Worm (Caenorhabditis elegans) whole organism, young adult: ENCODE results near the gene F59A6.11.

Source experiments
- C06A6.2 ChIP-seq: fragments of 200-800 bp; sonication (Bioruptor generic); conservative IDR thresholded peaks from 2 replicates; pipeline ENCODE4 v1.3.6; 2022; ENCODE audit warnings: missing genetic modification characterization, missing compliant biosample characterization
- C17E4.6 ChIP-seq: fragments of 200-800 bp; sonication (Bioruptor generic); IDR thresholded peaks from 2 replicates; pipeline ENCODE4 v1.3.6; 2022; ENCODE audit warnings: missing genetic modification reagents, missing genetic modification characterization, missing compliant biosample characterization
- D2030.7 ChIP-seq: fragments of 200-800 bp; sonication (Bioruptor generic); IDR thresholded peaks from 2 replicates; pipeline ENCODE4 v1.3.6; 2022; ENCODE audit warnings: missing genetic modification reagents, missing genetic modification characterization, missing compliant biosample characterization
- F33H1.4 ChIP-seq: fragments of 200-800 bp; sonication (Bioruptor generic); IDR thresholded peaks from 2 replicates; pipeline ENCODE4 v1.3.6; 2022; ENCODE audit warnings: missing genetic modification reagents, missing genetic modification characterization, missing compliant biosample characterization
- F37B4.10 ChIP-seq: fragments of 200-800 bp; sonication (Bioruptor generic); IDR thresholded peaks from 2 replicates; pipeline ENCODE4 v1.3.6; 2022; ENCODE audit warnings: missing genetic modification characterization, missing compliant biosample characterization
- F39B2.1 ChIP-seq: fragments of 200-800 bp; sonication (Bioruptor generic); IDR thresholded peaks from 2 replicates; pipeline ENCODE4 v1.3.6; 2022; ENCODE audit warnings: missing genetic modification reagents, missing genetic modification characterization, missing compliant biosample characterization
- F57C9.4 ChIP-seq: sonication (generic microtip); optimal IDR thresholded peaks from 2 replicates; lab custom pipeline; 2017; ENCODE audit warnings: mild to moderate bottlenecking, missing genetic modification characterization, missing compliant biosample characterization
- K12H6.12 ChIP-seq: fragments of 200-800 bp; sonication (Bioruptor generic); optimal IDR thresholded peaks from 2 replicates; lab custom pipeline; 2018; ENCODE audit warnings: mild to moderate bottlenecking, missing genetic modification characterization, missing compliant biosample characterization
- T26A5.8 ChIP-seq: sonication (generic microtip); optimal IDR thresholded peaks from 2 replicates; lab custom pipeline; 2016; ENCODE audit warnings: missing genetic modification characterization, missing compliant biosample characterization
- Y95B8A.8 ChIP-seq: fragments of 200-800 bp; sonication (Bioruptor generic); IDR thresholded peaks from 2 replicates; pipeline ENCODE4 v1.3.6; 2022; ENCODE audit warnings: missing genetic modification reagents, missing genetic modification characterization, missing compliant biosample characterization
- aptf-3 ChIP-seq: fragments of 200-800 bp; sonication (Bioruptor generic); IDR thresholded peaks from 2 replicates; pipeline ENCODE4 v1.3.6; 2022; ENCODE audit warnings: missing genetic modification characterization, missing compliant biosample characterization
- atf-7 ChIP-seq: sonication (generic microtip); optimal IDR thresholded peaks from 2 replicates; lab custom pipeline; 2017; ENCODE audit warnings: mild to moderate bottlenecking, missing genetic modification characterization, missing compliant biosample characterization
- attf-6 ChIP-seq: fragments of 200-800 bp; sonication (Bioruptor generic); IDR thresholded peaks from 2 replicates; pipeline ENCODE4 v1.3.6; 2022; ENCODE audit warnings: missing genetic modification reagents, missing genetic modification characterization, missing compliant biosample characterization
- bed-1 ChIP-seq: fragments of 200-800 bp; sonication (Bioruptor generic); IDR thresholded peaks from 2 replicates; pipeline ENCODE4 v1.3.6; 2022; ENCODE audit warnings: missing genetic modification reagents, missing genetic modification characterization, missing compliant biosample characterization
- bed-2 ChIP-seq: fragments of 200-800 bp; sonication (Bioruptor generic); IDR thresholded peaks from 2 replicates; pipeline ENCODE4 v1.3.6; 2022; ENCODE audit warnings: missing genetic modification reagents, missing genetic modification characterization, missing compliant biosample characterization
- ccch-3 ChIP-seq: fragments of 200-800 bp; sonication (Bioruptor generic); optimal IDR thresholded peaks from 2 replicates; lab custom pipeline; 2018; ENCODE audit warnings: mild to moderate bottlenecking, missing genetic modification characterization, missing compliant biosample characterization
- cebp-1 ChIP-seq, 2 experiments: fragments of 200-800 bp in 1 of 2; sonication (Bioruptor generic) in 1 of 2; sonication (generic microtip) in 1 of 2; IDR thresholded peaks in 1 of 2; optimal IDR thresholded peaks in 1 of 2; 2 replicates each; pipeline versions ENCODE4 v1.3.6 to Lab custom; 2017 to 2022; ENCODE audit warnings: missing compliant biosample characterization in 2 of 2, missing genetic modification characterization in 2 of 2, mild to moderate bottlenecking in 1 of 2, missing genetic modification reagents in 1 of 2, moderate library complexity in 1 of 2
- ceh-27 ChIP-seq: fragments of 200-800 bp; sonication (Bioruptor generic); optimal IDR thresholded peaks from 2 replicates; lab custom pipeline; 2018; ENCODE audit warnings: mild to moderate bottlenecking, missing genetic modification characterization, moderate library complexity, missing compliant biosample characterization
- ceh-40 ChIP-seq: fragments of 200-800 bp; sonication (Bioruptor generic); IDR thresholded peaks from 2 replicates; pipeline ENCODE4 v1.3.6; 2022; ENCODE audit warnings: missing genetic modification characterization, missing compliant biosample characterization
- ceh-58 ChIP-seq: fragments of 200-800 bp; sonication (Bioruptor generic); IDR thresholded peaks from 2 replicates; pipeline ENCODE4 v1.3.6; 2022; ENCODE audit warnings: missing genetic modification characterization, missing compliant biosample characterization
- ceh-79 ChIP-seq: sonication (generic microtip); optimal IDR thresholded peaks from 2 replicates; lab custom pipeline; 2017; ENCODE audit warnings: mild to moderate bottlenecking, missing genetic modification characterization, missing compliant biosample characterization
- ceh-91 ChIP-seq: fragments of 200-800 bp; sonication (Bioruptor generic); IDR thresholded peaks from 2 replicates; pipeline ENCODE4 v1.3.6; 2022; ENCODE audit warnings: missing genetic modification reagents, missing genetic modification characterization, missing compliant biosample characterization
- die-1 ChIP-seq: sonication (generic microtip); optimal IDR thresholded peaks from 2 replicates; lab custom pipeline; 2016; ENCODE audit warnings: missing genotype, mild to moderate bottlenecking, missing genetic modification characterization, missing compliant biosample characterization
- dpl-1 ChIP-seq: fragments of 150-350 bp; optimal IDR thresholded peaks from 2 replicates; lab custom pipeline; 2014; ENCODE audit warnings: missing biosample characterization, missing genetic modification reagents, missing genetic modification characterization
- egl-44 ChIP-seq: fragments of 200-800 bp; sonication (Bioruptor generic); IDR thresholded peaks from 2 replicates; pipeline ENCODE4 v1.3.6; 2022; ENCODE audit warnings: missing genetic modification reagents, missing genetic modification characterization, missing compliant biosample characterization
- lag-1 ChIP-seq: fragments of 200-800 bp; sonication (Bioruptor generic); IDR thresholded peaks from 2 replicates; pipeline ENCODE4 v1.3.6; 2022; ENCODE audit warnings: missing genetic modification reagents, missing genetic modification characterization, missing compliant biosample characterization
- madf-3 ChIP-seq: fragments of 200-800 bp; sonication (Bioruptor generic); IDR thresholded peaks from 2 replicates; pipeline ENCODE4 v1.3.6; 2022; ENCODE audit warnings: missing genetic modification reagents, missing genetic modification characterization, missing compliant biosample characterization
- mel-28 ChIP-seq: sonication (generic microtip); optimal IDR thresholded peaks from 2 replicates; lab custom pipeline; 2016; ENCODE audit warnings: borderline replicate concordance, mild to moderate bottlenecking, missing genetic modification characterization, missing compliant biosample characterization
- rpc-1 ChIP-seq, 2 experiments: fragments of 150-350 bp in 1 of 2; sonication (generic microtip) in 1 of 2; optimal IDR thresholded peaks; 2 replicates each; lab custom pipeline; 2014 to 2018; ENCODE audit warnings: missing biosample characterization in 1 of 2, missing genetic modification characterization in 1 of 2, missing genetic modification reagents in 1 of 2, missing genotype in 1 of 2
- snpc-1.3 ChIP-seq: sonication (generic microtip); optimal IDR thresholded peaks from 2 replicates; lab custom pipeline; 2017; ENCODE audit warnings: missing genetic modification characterization, mild to moderate bottlenecking, missing compliant biosample characterization, antibody characterized with exemption, moderate library complexity, missing genotype, missing genetic modification reagents; ENCODE audit not compliant: insufficient read depth
- zim-3 ChIP-seq: sonication (generic microtip); optimal IDR thresholded peaks from 2 replicates; lab custom pipeline; 2017; ENCODE audit warnings: mild to moderate bottlenecking, missing genetic modification characterization, moderate library complexity, missing compliant biosample characterization
- ztf-25 ChIP-seq: fragments of 200-800 bp; sonication (Bioruptor generic); IDR thresholded peaks from 2 replicates; pipeline ENCODE4 v1.3.6; 2022; ENCODE audit warnings: missing genetic modification reagents, missing genetic modification characterization, missing compliant biosample characterization

The F59A6.11 gene

ce11 chrII:4992977-4993376 lies 5.6 kb downstream of the F59A6.11 start, which contains the start of gene pigb-1:
TSS of gene pigb-1 (minus strand) at chrII:4993077.
- no peak for TF ChIP-seq rpc-1 (optimal IDR thresholded peaks at IDR 0.05; lab: Kevin White, UChicago)
- TF ChIP-seq rpc-1 (tag; optimal IDR thresholded peaks at IDR 0.05; lab: Kevin White, UChicago) = no peak
- 0 out of 2 replicates have a peak, but pooled peaks have one; percentile 11 for TF ChIP-seq madf-3 (GFP tag; lab: Robert Waterston, UW)
- TF ChIP-seq, all 124 proteins: peak for 1

DNA sequence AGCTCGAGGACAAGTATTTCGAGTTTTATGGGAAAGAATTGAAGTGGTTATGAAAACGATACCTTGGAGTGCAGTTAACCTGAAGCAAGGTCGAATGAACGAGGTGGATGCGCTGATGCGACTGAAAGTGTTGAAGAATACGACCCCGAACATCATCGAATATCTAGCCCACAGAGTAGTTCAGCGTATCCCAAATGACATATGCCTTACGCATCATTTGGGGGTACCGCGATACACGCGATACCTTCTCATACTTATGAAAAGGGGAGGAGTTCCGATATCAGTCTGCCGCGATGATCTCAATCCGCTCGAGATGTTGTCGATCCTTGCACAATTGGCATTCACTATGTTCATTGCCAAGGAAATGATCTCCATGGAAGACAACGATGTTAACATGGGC lies 8.8 kb downstream of the F59A6.11 start, which contains the start of gene T27F7.12:
T27F7.12 (plus strand) TSS at position 301 of the 400 bp plus-strand sequence.
- TF ChIP-seq ceh-91 (GFP tag; lab: Robert Waterston, UW) = no peak
- TF ChIP-seq aptf-3 = 0 out of 2 replicates have a peak, but pooled peaks have one; percentile 33

DNA sequence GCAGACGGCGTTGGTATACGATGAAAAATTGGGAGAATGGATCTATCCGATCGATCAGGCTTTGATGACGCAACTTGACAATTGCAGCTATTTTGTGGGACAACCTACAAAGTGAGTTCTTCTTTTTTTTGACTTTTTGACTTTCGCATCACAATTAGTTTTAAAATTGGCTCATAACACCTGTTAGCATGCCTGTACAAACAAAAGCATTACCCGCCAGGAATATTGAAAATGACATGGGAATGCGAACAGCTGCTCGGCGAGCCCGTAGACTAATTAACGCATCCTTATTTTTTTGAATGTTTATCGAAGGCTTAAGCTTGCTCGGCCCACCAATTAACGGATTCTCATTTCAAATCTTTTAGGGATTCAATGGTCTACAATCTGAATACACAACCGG lies 11.3 kb downstream of the F59A6.11 start:
- TF ChIP-seq bed-1 (GFP tag; lab: Robert Waterston, UW) = no peak
- TF ChIP-seq die-1 (tag; lab: Kevin White, UChicago) = no peak
- no peak for TF ChIP-seq Y95B8A.8 (GFP tag; lab: Robert Waterston, UW)
- TF ChIP-seq atf-7 = no peak
- no peak for TF ChIP-seq ceh-58 (GFP tag; lab: Robert Waterston, UW)
- TF ChIP-seq ceh-91 (GFP tag; lab: Robert Waterston, UW) = no peak
- TF ChIP-seq D2030.7 (GFP tag; lab: Robert Waterston, UW) = no peak

DNA sequence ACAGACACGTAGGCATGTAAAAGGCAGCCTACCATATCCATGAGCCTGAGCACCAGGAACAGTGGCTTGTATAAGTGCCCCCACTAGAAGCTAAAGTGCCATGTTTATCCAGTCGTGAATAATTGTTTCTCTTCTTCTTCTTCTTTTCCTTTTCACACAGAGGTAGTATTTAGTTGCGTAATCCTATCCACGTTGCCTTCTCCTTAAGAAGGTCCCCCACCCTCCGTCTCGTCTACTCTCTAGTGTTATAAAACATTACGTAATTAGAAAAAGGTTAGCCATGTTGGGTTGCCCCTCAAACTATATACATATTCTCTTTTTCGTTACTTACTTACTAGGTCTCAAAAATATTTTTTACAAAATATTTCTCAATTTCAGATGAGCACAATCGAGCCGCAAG lies 11.9 kb downstream of the F59A6.11 start:
- no peak for TF ChIP-seq dpl-1 (GFP tag; lab: Kevin White, UChicago)
- TF ChIP-seq egl-44 (GFP tag; lab: Robert Waterston, UW) = no peak
- no peak for TF ChIP-seq snpc-1.3 (tag; lab: Kevin White, UChicago)
- no peak for TF ChIP-seq ceh-58 (GFP tag; lab: Robert Waterston, UW)

ce11 chrII:4985961-4986503 lies 12.5 kb downstream of the F59A6.11 start:
- TF ChIP-seq K12H6.12 (tag; lab: Kevin White, UChicago) = no peak
- TF ChIP-seq zim-3 (tag; lab: Kevin White, UChicago) = no peak
- no peak for TF ChIP-seq F33H1.4 (GFP tag; lab: Robert Waterston, UW)
- TF ChIP-seq ceh-79 (tag; lab: Kevin White, UChicago) = no peak
- TF ChIP-seq, all 124 proteins: peak for 0

DNA sequence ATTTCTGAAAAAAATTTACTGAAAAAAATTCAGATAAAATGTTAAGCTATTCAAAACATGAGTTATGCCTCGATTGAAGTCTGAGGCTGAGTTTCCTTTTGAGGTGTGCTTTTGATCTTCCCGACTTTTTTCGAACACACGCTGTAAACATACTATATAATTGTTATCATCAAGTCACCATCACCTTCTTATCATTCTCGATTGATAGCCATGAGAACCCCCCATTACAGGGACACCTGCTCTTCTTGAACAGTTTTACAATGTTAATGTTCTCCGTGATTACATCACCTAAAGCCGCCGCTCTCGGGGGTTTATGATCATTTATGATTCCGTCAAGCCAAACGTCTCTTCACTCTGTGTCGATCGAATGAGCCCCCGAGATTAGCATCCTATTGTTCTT lies 14.4 kb downstream of the F59A6.11 start:
- no peak for TF ChIP-seq F39B2.1
- no peak for TF ChIP-seq aptf-3
- TF ChIP-seq ztf-25 (GFP tag; lab: Robert Waterston, UW) = no peak
- TF ChIP-seq egl-44 (GFP tag; lab: Robert Waterston, UW) = no peak
- no peak for TF ChIP-seq ceh-40 (GFP tag; lab: Robert Waterston, UW)
- no peak for TF ChIP-seq T26A5.8 (tag; lab: Kevin White, UChicago)
- no peak for TF ChIP-seq attf-6 (GFP tag; lab: Robert Waterston, UW)
- no peak for TF ChIP-seq bed-1 (GFP tag; lab: Robert Waterston, UW)
- no peak for TF ChIP-seq bed-2 (GFP tag; lab: Robert Waterston, UW)
- no peak for TF ChIP-seq mel-28 (tag; lab: Kevin White, UChicago)
- TF ChIP-seq lag-1 = no peak
- no peak for TF ChIP-seq cebp-1 (GFP tag; IDR thresholded peaks at IDR 0.05; lab: Robert Waterston, UW)
- TF ChIP-seq cebp-1 (tag; optimal IDR thresholded peaks at IDR 0.05; lab: Kevin White, UChicago) = no peak
- TF ChIP-seq ccch-3 = no peak
- no peak for TF ChIP-seq F57C9.4 (tag; lab: Kevin White, UChicago)
- no peak for TF ChIP-seq F37B4.10 (GFP tag; lab: Robert Waterston, UW)
- TF ChIP-seq snpc-1.3 (tag; lab: Kevin White, UChicago) = no peak
- no peak for TF ChIP-seq C06A6.2 (GFP tag; lab: Robert Waterston, UW)
- no peak for TF ChIP-seq C17E4.6 (GFP tag; lab: Robert Waterston, UW)
- TF ChIP-seq ceh-27 (GFP tag; lab: Kevin White, UChicago) = no peak
